Worm (Caenorhabditis elegans) whole organism, midembryonic: ENCODE data around the gene Y11D7A.7.

Source experiments
- T22C8.4 ChIP-seq: fragments of 200-800 bp; sonication (Bioruptor generic); IDR thresholded peaks from 2 replicates; pipeline ENCODE4 v1.3.6; 2022; ENCODE audit warnings: missing genetic modification characterization, missing compliant biosample characterization
- cog-1 ChIP-seq: sonication (generic microtip); optimal IDR thresholded peaks from 2 replicates; lab custom pipeline; 2016; ENCODE audit warnings: missing genetic modification characterization, missing compliant biosample characterization
- flt-1 ChIP-seq: fragments of 200-800 bp; sonication (Bioruptor generic); IDR thresholded peaks from 2 replicates; pipeline ENCODE4 v1.3.6; 2022; ENCODE audit warnings: missing genetic modification characterization, missing compliant biosample characterization
- klf-2 ChIP-seq: fragments of 200-800 bp; sonication (Bioruptor generic); conservative IDR thresholded peaks from 2 replicates; pipeline ENCODE4 v1.3.6; 2022; ENCODE audit warnings: missing genetic modification reagents, missing genetic modification characterization, missing compliant biosample characterization
- med-1 ChIP-seq: sonication (generic microtip); optimal IDR thresholded peaks from 2 replicates; lab custom pipeline; 2017; ENCODE audit warnings: missing genetic modification characterization, mild to moderate bottlenecking, missing compliant biosample characterization, antibody characterized with exemption, missing genetic modification reagents; ENCODE audit not compliant: insufficient read depth
- ref-1 ChIP-seq: fragments of 200-800 bp; sonication (Bioruptor generic); conservative IDR thresholded peaks from 2 replicates; pipeline ENCODE4 v1.3.6; 2022; ENCODE audit warnings: missing genetic modification reagents, missing genetic modification characterization, missing compliant biosample characterization
- tab-1 ChIP-seq: fragments of 200-800 bp; sonication (Bioruptor generic); IDR thresholded peaks from 2 replicates; pipeline ENCODE4 v1.3.6; 2022; ENCODE audit warnings: missing genetic modification characterization, missing compliant biosample characterization
- ztf-23 ChIP-seq: fragments of 200-800 bp; sonication (Bioruptor generic); IDR thresholded peaks from 2 replicates; pipeline ENCODE4 v1.3.6; 2022; ENCODE audit warnings: missing genetic modification reagents, missing genetic modification characterization, missing compliant biosample characterization
- ztf-29 ChIP-seq: fragments of 200-800 bp; sonication (Bioruptor generic); IDR thresholded peaks from 2 replicates; pipeline ENCODE4 v1.3.6; 2022; ENCODE audit warnings: missing genetic modification reagents, missing genetic modification characterization, missing compliant biosample characterization

Y11D7A.7 gene

DNA sequence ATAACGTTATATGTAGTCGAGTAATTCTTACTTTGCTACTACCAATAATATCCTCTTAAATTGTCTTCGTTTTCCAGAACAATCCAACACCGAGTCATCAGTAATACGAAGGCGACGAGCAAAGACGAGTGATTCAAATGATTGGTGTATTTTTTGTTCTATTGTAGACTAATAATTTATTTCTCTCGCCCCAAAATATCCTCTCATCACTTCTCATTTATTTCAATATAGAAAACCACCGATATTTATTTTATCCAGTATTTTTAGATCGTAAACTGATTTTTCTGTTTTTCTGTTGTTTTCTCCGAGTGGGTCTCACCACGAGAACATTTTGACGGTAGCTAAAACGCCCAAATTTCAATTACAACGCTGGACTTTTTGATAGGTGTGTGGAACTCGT lies 21.7 kb upstream of the Y11D7A.7 start:
- TF ChIP-seq klf-2 (GFP tag; lab: Robert Waterston, UW) (no peak), cog-1 (no peak), med-1 (GFP tag; lab: Kevin White, UChicago) (no peak), flt-1 (no peak), tab-1 (GFP tag; lab: Robert Waterston, UW) (no peak), ref-1 (GFP tag; lab: Robert Waterston, UW) (no peak), T22C8.4 (GFP tag; lab: Robert Waterston, UW) (no peak), ztf-23 (GFP tag; lab: Robert Waterston, UW) (no peak), ztf-29 (GFP tag; lab: Robert Waterston, UW) (no peak)

- TF ChIP-seq flt-1: no peak
- TF ChIP-seq med-1 (GFP tag; lab: Kevin White, UChicago): no peak
- no peak for TF ChIP-seq T22C8.4 (GFP tag; lab: Robert Waterston, UW)
- TF ChIP-seq cog-1: no peak
- no peak for TF ChIP-seq tab-1 (GFP tag; lab: Robert Waterston, UW)
- no peak for TF ChIP-seq klf-2 (GFP tag; lab: Robert Waterston, UW)
- TF ChIP-seq ztf-23 (GFP tag; lab: Robert Waterston, UW): no peak
- TF ChIP-seq ref-1 (GFP tag; lab: Robert Waterston, UW): no peak
- no peak for TF ChIP-seq ztf-29 (GFP tag; lab: Robert Waterston, UW)
Measured at ce11 chrIV:9232421-9233141, 16.7 kb upstream of the Y11D7A.7 start, which contains the start of gene Y11D7A.3. TSS of gene Y11D7A.3 (plus strand) at chrIV:9233091.

- TF ChIP-seq ztf-29 (GFP tag; lab: Robert Waterston, UW): no peak
- TF ChIP-seq med-1 (GFP tag; lab: Kevin White, UChicago): no peak
- no peak for TF ChIP-seq ref-1 (GFP tag; lab: Robert Waterston, UW)
- no peak for TF ChIP-seq T22C8.4 (GFP tag; lab: Robert Waterston, UW)
- no peak for TF ChIP-seq cog-1
- TF ChIP-seq klf-2 (GFP tag; lab: Robert Waterston, UW): no peak
- no peak for TF ChIP-seq flt-1
- TF ChIP-seq tab-1 (GFP tag; lab: Robert Waterston, UW): no peak
- TF ChIP-seq ztf-23 (GFP tag; lab: Robert Waterston, UW): no peak
Measured at ce11 chrIV:9239151-9239550, 10.2 kb upstream of the Y11D7A.7 start.

DNA sequence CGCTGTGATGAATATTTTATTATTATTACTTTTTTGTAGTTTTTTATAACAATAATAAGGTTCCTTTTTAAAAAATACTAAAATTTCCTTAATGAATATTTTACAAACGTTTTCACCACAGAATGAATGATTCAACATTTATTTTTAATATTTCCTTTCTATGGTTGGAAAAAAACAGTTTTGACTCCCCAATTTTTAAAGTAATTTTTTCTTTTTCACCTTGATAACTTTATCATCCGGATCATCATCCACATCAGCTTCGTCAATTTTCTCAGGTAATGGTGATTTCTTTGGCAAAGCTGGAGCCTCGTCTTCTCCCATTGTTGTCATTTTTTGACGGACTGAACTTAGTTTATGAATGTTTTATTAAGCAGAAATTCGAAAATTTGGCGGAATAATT lies 5.6 kb upstream of the Y11D7A.7 start, which contains the start of gene rab-28:
Gene rab-28, minus strand, starts transcription at position 343 of the 400 bp plus-strand sequence.
- TF ChIP-seq flt-1 (no peak), T22C8.4 (GFP tag; lab: Robert Waterston, UW) (no peak), klf-2 (GFP tag; lab: Robert Waterston, UW) (no peak), ztf-29 (GFP tag; lab: Robert Waterston, UW) (no peak), tab-1 (GFP tag; lab: Robert Waterston, UW) (no peak), ztf-23 (GFP tag; lab: Robert Waterston, UW) (no peak), ref-1 (GFP tag; lab: Robert Waterston, UW) (no peak), cog-1 (no peak), med-1 (GFP tag; lab: Kevin White, UChicago) (no peak)

ce11 chrIV:9245423-9245822 lies 3.9 kb upstream of the Y11D7A.7 start, which contains the start of gene Y11D7A.5:
TSS of gene Y11D7A.5 (minus strand) at chrIV:9245523.
- TF ChIP-seq med-1 (GFP tag; lab: Kevin White, UChicago): no peak
- TF ChIP-seq klf-2 (GFP tag; lab: Robert Waterston, UW): no peak
- no peak for TF ChIP-seq ref-1 (GFP tag; lab: Robert Waterston, UW)
- no peak for TF ChIP-seq ztf-23 (GFP tag; lab: Robert Waterston, UW)
- no peak for TF ChIP-seq flt-1
- no peak for TF ChIP-seq tab-1 (GFP tag; lab: Robert Waterston, UW)
- no peak for TF ChIP-seq T22C8.4 (GFP tag; lab: Robert Waterston, UW)
- no peak for TF ChIP-seq cog-1
- no peak for TF ChIP-seq ztf-29 (GFP tag; lab: Robert Waterston, UW)

ce11 chrIV:9251079-9251478 lies 1.8 kb downstream of the Y11D7A.7 start, which contains the start of gene Y11D7A.8:
TSS of gene Y11D7A.8 (plus strand) at chrIV:9251379.
- no peak for TF ChIP-seq med-1 (GFP tag; lab: Kevin White, UChicago)
- no peak for TF ChIP-seq klf-2 (GFP tag; lab: Robert Waterston, UW)

- TF ChIP-seq tab-1 (GFP tag; lab: Robert Waterston, UW) (no peak), ztf-29 (GFP tag; lab: Robert Waterston, UW) (no peak), cog-1 (no peak), ref-1 (GFP tag; lab: Robert Waterston, UW) (no peak), T22C8.4 (GFP tag; lab: Robert Waterston, UW) (no peak), med-1 (GFP tag; lab: Kevin White, UChicago) (no peak), flt-1 (no peak), klf-2 (GFP tag; lab: Robert Waterston, UW) (no peak), ztf-23 (GFP tag; lab: Robert Waterston, UW) (no peak)
Measured at ce11 chrIV:9256017-9256416, 6.7 kb downstream of the Y11D7A.7 start, which contains the start of gene Y11D7A.9. TSS of gene Y11D7A.9 (minus strand) at chrIV:9256117.

DNA sequence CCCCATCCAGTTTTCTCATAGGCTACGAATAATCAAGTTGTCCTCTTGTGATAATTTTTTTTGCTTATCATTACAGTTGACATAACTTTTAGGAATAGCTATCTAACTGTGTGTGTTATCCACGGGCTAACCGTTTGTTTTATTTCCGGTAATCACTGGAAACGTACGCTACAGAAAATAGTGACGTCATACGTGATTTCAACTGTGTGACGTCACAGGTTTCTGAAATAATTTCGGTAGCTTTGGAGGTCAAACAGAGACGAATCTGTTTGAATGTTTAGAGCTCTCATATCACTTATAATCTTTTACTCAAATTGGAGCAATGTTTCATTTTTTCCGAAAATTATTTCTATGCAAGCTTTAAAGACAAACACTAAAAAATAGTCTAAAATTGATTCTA lies 7.5 kb downstream of the Y11D7A.7 start:
- TF ChIP-seq ztf-23 (GFP tag; lab: Robert Waterston, UW): no peak
- TF ChIP-seq cog-1: no peak
- TF ChIP-seq med-1 (GFP tag; lab: Kevin White, UChicago): no peak
- TF ChIP-seq klf-2 (GFP tag; lab: Robert Waterston, UW): no peak
- no peak for TF ChIP-seq ztf-29 (GFP tag; lab: Robert Waterston, UW)
- TF ChIP-seq T22C8.4 (GFP tag; lab: Robert Waterston, UW): no peak
- TF ChIP-seq tab-1 (GFP tag; lab: Robert Waterston, UW): no peak
- TF ChIP-seq flt-1: no peak
- no peak for TF ChIP-seq ref-1 (GFP tag; lab: Robert Waterston, UW)

DNA sequence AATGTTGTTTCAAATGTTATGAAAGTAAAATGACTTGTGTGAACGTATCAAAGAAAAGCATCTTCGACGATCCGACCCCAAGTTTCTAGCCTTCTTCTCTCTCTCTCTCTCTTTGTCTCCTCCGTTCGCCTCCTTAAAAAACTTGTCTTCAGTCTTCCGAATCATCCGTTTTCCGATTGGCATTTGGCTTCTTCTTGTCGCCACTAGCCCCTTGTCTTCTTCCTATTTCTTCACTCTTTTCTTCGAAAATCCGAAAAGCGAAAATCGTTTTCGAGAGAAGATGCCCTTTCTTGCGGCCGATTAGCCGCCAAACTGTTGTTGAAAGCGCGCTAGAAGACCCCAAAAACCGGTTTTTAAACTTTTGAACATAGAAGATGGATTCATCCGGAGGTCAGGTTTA lies 9.2 kb downstream of the Y11D7A.7 start:
- TF ChIP-seq cog-1 (no peak), flt-1 (no peak), ref-1 (GFP tag; lab: Robert Waterston, UW) (no peak), tab-1 (GFP tag; lab: Robert Waterston, UW) (no peak), ztf-29 (GFP tag; lab: Robert Waterston, UW) (no peak), med-1 (GFP tag; lab: Kevin White, UChicago) (no peak), T22C8.4 (GFP tag; lab: Robert Waterston, UW) (no peak), ztf-23 (GFP tag; lab: Robert Waterston, UW) (no peak), klf-2 (GFP tag; lab: Robert Waterston, UW) (no peak)
